Worm (Caenorhabditis elegans): ENCODE measurements around the gene clec-54.

DNA sequence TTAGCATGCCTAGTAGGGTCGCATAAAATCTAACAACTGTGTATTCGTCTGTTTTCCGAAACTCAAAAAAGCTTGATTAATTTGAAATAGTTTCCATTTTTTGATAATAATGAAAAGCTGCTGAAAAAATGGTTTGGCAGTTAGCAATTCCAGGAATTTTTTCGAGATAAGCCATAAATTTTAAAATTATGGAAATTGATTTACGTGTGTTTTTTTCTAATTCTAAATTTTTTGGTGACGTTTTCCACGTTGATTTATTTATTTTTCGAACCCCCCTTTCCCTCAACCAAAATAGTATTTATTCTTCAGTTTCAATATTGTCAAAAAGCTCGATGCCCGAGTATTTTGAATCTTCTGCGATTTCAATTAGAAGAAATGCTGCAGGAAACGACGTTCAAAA, 47.8 kb upstream of the clec-54 start, which contains the start of gene F23B12.1:
- TF ChIP-seq dao-5 (tag; optimal IDR thresholded peaks at IDR 0.05) (no peak), him-1 (tag; optimal IDR thresholded peaks at IDR 0.05) (no peak), W03F9.2 (tag; optimal IDR thresholded peaks at IDR 0.05) (no peak)

Data from whole organism, L4/young adult.